Fruit fly (Drosophila melanogaster): ENCODE data around the gene CG32473.

CG32473 gene

DNA sequence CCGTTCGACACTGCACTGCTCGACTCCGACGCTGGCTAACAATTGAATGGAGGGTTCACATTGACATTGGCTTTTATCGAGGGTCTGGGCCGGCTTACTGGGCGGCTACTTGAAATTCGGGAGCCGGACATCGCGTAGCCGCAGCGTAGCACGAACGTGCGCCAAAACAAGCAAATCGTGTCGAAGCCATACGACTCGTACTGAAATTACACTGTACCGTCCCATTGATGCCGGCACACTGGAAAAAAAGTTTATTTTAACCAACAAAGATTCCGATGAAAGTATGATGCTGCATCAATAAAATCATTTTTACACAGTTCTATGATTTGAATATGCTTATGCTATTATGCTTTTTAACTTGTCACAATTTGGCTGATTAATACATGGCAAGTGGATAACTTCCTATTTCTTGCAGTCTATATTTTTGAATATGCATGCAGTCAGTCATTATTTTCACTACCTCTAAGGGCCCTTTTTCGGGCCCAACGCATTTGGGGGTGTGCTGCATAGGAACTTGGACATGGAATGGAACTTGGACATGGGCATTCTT lies 13.6 kb upstream of the CG32473 start, which contains the start of gene apn (continued):
- TF ChIP-seq dmrt99B (tag; optimal IDR thresholded peaks at IDR 0.05) (peak; percentile 48), CG8765 (GFP tag; IDR thresholded peaks at IDR 0.05) (no peak), row (GFP tag; IDR thresholded peaks at IDR 0.05) (peak; percentile 36; the same call in 1 of the 3 replicates), CG32532 (GFP tag; IDR thresholded peaks at IDR 0.05) (no peak), ham (GFP tag; IDR thresholded peaks at IDR 0.05) (no peak), NFAT (GFP tag; IDR thresholded peaks at IDR 0.05) (no peak), H2.0 (GFP tag; IDR thresholded peaks at IDR 0.05) (0 out of 2 replicates have a peak, but pooled peaks have one; percentile 7), Ada2b (GFP tag; IDR thresholded peaks at IDR 0.05) (no peak), Sox102F (GFP tag; optimal IDR thresholded peaks at IDR 0.05) (peak; percentile 55), dan (GFP tag; IDR thresholded peaks at IDR 0.05) (no peak), ttk (GFP tag; IDR thresholded peaks at IDR 0.05) (no peak), gem (tag; optimal IDR thresholded peaks at IDR 0.05) (no peak), CG2712 (tag; optimal IDR thresholded peaks at IDR 0.05) (no peak), ftz-f1 (GFP tag; optimal IDR thresholded peaks at IDR 0.05) (no peak), dysf (GFP tag; IDR thresholded peaks at IDR 0.05) (0 out of 3 replicates have a peak, but pooled peaks have one; percentile 41), CkIIα-i1 (GFP tag; IDR thresholded peaks at IDR 0.05) (no peak), CG10147 (GFP tag; optimal IDR thresholded peaks at IDR 0.05) (no peak), Mrtf (GFP tag; IDR thresholded peaks at IDR 0.05) (no peak), dati (GFP tag; IDR thresholded peaks at IDR 0.05) (no peak), CG3407 (GFP tag; optimal IDR thresholded peaks at IDR 0.05) (no peak), CG14050 (GFP tag; IDR thresholded peaks at IDR 0.05) (peak; percentile 31; the same call in 1 of the 3 replicates), Opbp (GFP tag; IDR thresholded peaks at IDR 0.05; ENCODE audit: partially characterized antibody) (no peak), tio (GFP tag; optimal IDR thresholded peaks at IDR 0.05) (no peak), wek (GFP tag; optimal IDR thresholded peaks at IDR 0.05) (no peak), zen2 (GFP tag; IDR thresholded peaks at IDR 0.05; ENCODE audit: partially characterized antibody) (no peak), gro (GFP tag; optimal IDR thresholded peaks at IDR 0.05) (no peak), fd3F (GFP tag; optimal IDR thresholded peaks at IDR 0.05) (no peak), CG4820 (GFP tag; optimal IDR thresholded peaks at IDR 0.05) (no peak), slbo (GFP tag; IDR thresholded peaks at IDR 0.05) (0 out of 2 replicates have a peak, but pooled peaks have one; percentile 3), scrt (GFP tag; optimal IDR thresholded peaks at IDR 0.05) (no peak), ATbp (GFP tag; optimal IDR thresholded peaks at IDR 0.05) (no peak), dm (GFP tag; optimal IDR thresholded peaks at IDR 0.05) (no peak), ssp (GFP tag; IDR thresholded peaks at IDR 0.05) (no peak), unc-4 (GFP tag; IDR thresholded peaks at IDR 0.05; ENCODE audit: partially characterized antibody) (no peak), sug (tag; optimal IDR thresholded peaks at IDR 0.05) (no peak), CG7556 (GFP tag; optimal IDR thresholded peaks at IDR 0.05) (no peak), Pdp1 (GFP tag; optimal IDR thresholded peaks at IDR 0.05) (no peak), Rfx (GFP tag; IDR thresholded peaks at IDR 0.05) (no peak), sens (GFP tag) (peak; percentile 83), HmgZ (tag; optimal IDR thresholded peaks at IDR 0.05) (no peak), Vsx1 (GFP tag; optimal IDR thresholded peaks at IDR 0.05) (no peak), CG10366 (GFP tag; IDR thresholded peaks at IDR 0.05) (peak; percentile 48), onecut (GFP tag; IDR thresholded peaks at IDR 0.05) (no peak), CHES-1-like (GFP tag; optimal IDR thresholded peaks at IDR 0.05) (no peak), Optix (GFP tag; IDR thresholded peaks at IDR 0.05) (no peak), pnt (GFP tag; optimal IDR thresholded peaks at IDR 0.05) (no peak), CG7928 (GFP tag; optimal IDR thresholded peaks at IDR 0.05) (no peak), Dref (GFP tag; IDR thresholded peaks at IDR 0.05) (no peak), C15 (GFP tag; IDR thresholded peaks at IDR 0.05) (no peak), pfk (GFP tag; optimal IDR thresholded peaks at IDR 0.05) (no peak), CTCF (GFP tag; optimal IDR thresholded peaks at IDR 0.05) (no peak), gcm (GFP tag; optimal IDR thresholded peaks at IDR 0.05) (no peak)
